Worm (Caenorhabditis elegans) whole organism, L2 larva: ENCODE measurements around the gene Y60A3A.24.

Experiments used
- C34F6.9 ChIP-seq: fragments of 150-350 bp; optimal IDR thresholded peaks from 2 replicates; lab custom pipeline; 2014; ENCODE audit warnings: missing biosample characterization, missing genetic modification characterization
- F13H6.1 ChIP-seq: sonication (generic microtip); optimal IDR thresholded peaks from 2 replicates; lab custom pipeline; 2016; ENCODE audit warnings: missing genetic modification characterization, missing compliant biosample characterization
- R02D3.7 ChIP-seq: fragments of 150-350 bp; optimal IDR thresholded peaks from 2 replicates; lab custom pipeline; 2014; ENCODE audit warnings: missing biosample characterization, missing genetic modification characterization
- Y55F3AM.14 ChIP-seq: fragments of 200-800 bp; sonication (Bioruptor generic); optimal IDR thresholded peaks from 2 replicates; lab custom pipeline; 2018; ENCODE audit warnings: mild to moderate bottlenecking, missing genetic modification characterization, missing compliant biosample characterization
- ZK546.5 ChIP-seq: sonication (generic microtip); optimal IDR thresholded peaks from 2 replicates; lab custom pipeline; 2017; ENCODE audit warnings: missing biosample characterization, missing genetic modification characterization
- alr-1 ChIP-seq: fragments of 150-350 bp; optimal IDR thresholded peaks from 2 replicates; lab custom pipeline; 2014; ENCODE audit warnings: missing biosample characterization, missing genetic modification characterization
- aly-2 ChIP-seq: fragments of 150-350 bp; optimal IDR thresholded peaks from 2 replicates; lab custom pipeline; 2014; ENCODE audit warnings: missing biosample characterization, missing genetic modification characterization
- ama-1 ChIP-seq: fragments of 150-350 bp; optimal IDR thresholded peaks from 2 replicates; lab custom pipeline; 2018; ENCODE audit warnings: inconsistent platforms
- ceh-16 ChIP-seq: fragments of 150-350 bp; optimal IDR thresholded peaks from 2 replicates; lab custom pipeline; 2014; ENCODE audit warnings: missing biosample characterization, missing genetic modification characterization
- ceh-82 ChIP-seq: fragments of 150-350 bp; optimal IDR thresholded peaks from 2 replicates; lab custom pipeline; 2014; ENCODE audit warnings: missing biosample characterization, missing genetic modification characterization
- crh-2 ChIP-seq: sonication (generic microtip); optimal IDR thresholded peaks from 2 replicates; lab custom pipeline; 2017; ENCODE audit warnings: missing biosample characterization, missing genetic modification characterization
- egl-27 ChIP-seq: sonication (generic microtip); optimal IDR thresholded peaks from 3 replicates; lab custom pipeline; 2017; ENCODE audit warnings: missing biosample characterization, missing genetic modification reagents, missing genetic modification characterization
- elt-3 ChIP-seq: sonication (generic microtip); optimal IDR thresholded peaks from 2 replicates; lab custom pipeline; 2017; ENCODE audit warnings: missing biosample characterization, missing genetic modification characterization
- fos-1 ChIP-seq: fragments of 150-350 bp; optimal IDR thresholded peaks from 2 replicates; lab custom pipeline; 2014; ENCODE audit warnings: missing biosample characterization, missing genetic modification characterization
- gmeb-1 ChIP-seq: fragments of 150-350 bp; optimal IDR thresholded peaks from 2 replicates; lab custom pipeline; 2014; ENCODE audit warnings: missing biosample characterization, missing genetic modification characterization
- lin-11 ChIP-seq: fragments of 150-350 bp; sonication (generic microtip); optimal IDR thresholded peaks from 2 replicates; lab custom pipeline; 2014; ENCODE audit warnings: missing biosample characterization, missing genetic modification characterization, inconsistent platforms, mixed read lengths
- lin-13 ChIP-seq: fragments of 150-350 bp; optimal IDR thresholded peaks from 2 replicates; lab custom pipeline; 2014; ENCODE audit warnings: missing biosample characterization, missing genetic modification reagents, missing genetic modification characterization
- lin-39 ChIP-seq: fragments of 150-350 bp; optimal IDR thresholded peaks from 2 replicates; lab custom pipeline; 2014; ENCODE audit warnings: missing biosample characterization, missing genetic modification reagents, missing genetic modification characterization
- lsy-2 ChIP-seq, 2 experiments: fragments of 150-350 bp in 1 of 2; sonication (generic microtip) in 1 of 2; optimal IDR thresholded peaks; 2 replicates each; lab custom pipeline; 2014 to 2017; ENCODE audit warnings: missing biosample characterization in 2 of 2, missing genetic modification characterization in 2 of 2
- mab-5 ChIP-seq: fragments of 150-350 bp; optimal IDR thresholded peaks from 2 replicates; lab custom pipeline; 2014; ENCODE audit warnings: missing biosample characterization, missing genetic modification characterization
- mbf-1 ChIP-seq: sonication (generic microtip); optimal IDR thresholded peaks from 2 replicates; lab custom pipeline; 2017; ENCODE audit warnings: missing biosample characterization, missing genetic modification characterization
- mdl-1 ChIP-seq, 2 experiments: fragments of 150-350 bp in 1 of 2; sonication (generic microtip) in 1 of 2; optimal IDR thresholded peaks; 2 replicates each; lab custom pipeline; 2017; ENCODE audit warnings: missing biosample characterization in 2 of 2, missing genetic modification characterization in 2 of 2
- nhr-12 ChIP-seq: fragments of 150-350 bp; optimal IDR thresholded peaks from 2 replicates; lab custom pipeline; 2014; ENCODE audit warnings: missing biosample characterization, missing genetic modification characterization
- nhr-129 ChIP-seq: fragments of 150-350 bp; optimal IDR thresholded peaks from 2 replicates; lab custom pipeline; 2014; ENCODE audit warnings: missing biosample characterization, missing genetic modification characterization
- nhr-21 ChIP-seq: fragments of 150-350 bp; optimal IDR thresholded peaks from 2 replicates; lab custom pipeline; 2014; ENCODE audit warnings: missing biosample characterization, missing genetic modification characterization
- nhr-23 ChIP-seq: fragments of 150-350 bp; optimal IDR thresholded peaks from 2 replicates; lab custom pipeline; 2014; ENCODE audit warnings: missing biosample characterization, missing genetic modification reagents, missing genetic modification characterization
- nhr-237 ChIP-seq: fragments of 150-350 bp; optimal IDR thresholded peaks from 2 replicates; lab custom pipeline; 2014; ENCODE audit warnings: missing biosample characterization, missing genetic modification characterization
- nhr-25 ChIP-seq: fragments of 150-350 bp; sonication (generic microtip); optimal IDR thresholded peaks from 3 replicates; lab custom pipeline; 2014; ENCODE audit warnings: missing biosample characterization, missing genetic modification characterization
- nhr-6 ChIP-seq: fragments of 150-350 bp; optimal IDR thresholded peaks from 2 replicates; lab custom pipeline; 2014; ENCODE audit warnings: missing biosample characterization, missing genetic modification characterization
- nhr-77 ChIP-seq: fragments of 150-350 bp; optimal IDR thresholded peaks from 2 replicates; lab custom pipeline; 2014; ENCODE audit warnings: missing biosample characterization, missing genetic modification characterization
- sem-4 ChIP-seq: fragments of 150-350 bp; optimal IDR thresholded peaks from 2 replicates; lab custom pipeline; 2014; ENCODE audit warnings: missing biosample characterization, missing genetic modification reagents, missing genetic modification characterization
- sma-3 ChIP-seq: sonication (generic microtip); optimal IDR thresholded peaks from 2 replicates; lab custom pipeline; 2016; ENCODE audit warnings: missing genetic modification reagents, missing genetic modification characterization, missing compliant biosample characterization
- sma-9 ChIP-seq, 2 experiments: fragments of 150-350 bp in 1 of 2; sonication (generic microtip) in 1 of 2; optimal IDR thresholded peaks; 2 replicates each; lab custom pipeline; 2014 to 2016; ENCODE audit warnings: missing genetic modification characterization in 2 of 2, mild to moderate bottlenecking in 1 of 2, missing biosample characterization in 1 of 2, missing compliant biosample characterization in 1 of 2, missing genetic modification reagents in 1 of 2, moderate library complexity in 1 of 2
- snpc-4 ChIP-seq: fragments of 150-350 bp; optimal IDR thresholded peaks from 2 replicates; lab custom pipeline; 2014; ENCODE audit warnings: missing biosample characterization, missing genetic modification characterization
- unc-39 ChIP-seq: fragments of 150-350 bp; optimal IDR thresholded peaks from 2 replicates; lab custom pipeline; 2014; ENCODE audit warnings: missing biosample characterization, missing genetic modification characterization
- unc-55 ChIP-seq: fragments of 150-350 bp; sonication (generic microtip); optimal IDR thresholded peaks from 3 replicates; lab custom pipeline; 2014; ENCODE audit warnings: missing biosample characterization, missing genetic modification reagents, missing genetic modification characterization
- unc-62 ChIP-seq: fragments of 150-350 bp; optimal IDR thresholded peaks from 2 replicates; lab custom pipeline; 2014; ENCODE audit warnings: missing biosample characterization, missing genetic modification reagents, missing genetic modification characterization
- zag-1 ChIP-seq: fragments of 150-350 bp; optimal IDR thresholded peaks from 2 replicates; lab custom pipeline; 2014; ENCODE audit warnings: missing biosample characterization, missing genetic modification characterization
- ztf-1 ChIP-seq: fragments of 200-800 bp; sonication (Bioruptor generic); conservative IDR thresholded peaks from 2 replicates; pipeline ENCODE4 v1.3.6; 2022; ENCODE audit warnings: missing genetic modification characterization, missing compliant biosample characterization
- ztf-4 ChIP-seq: fragments of 150-350 bp; optimal IDR thresholded peaks from 2 replicates; lab custom pipeline; 2014; ENCODE audit warnings: missing biosample characterization, missing genetic modification characterization

Y60A3A.24 gene

ce11 chrV:20005724-20006132 is 24.0 kb upstream of the Y60A3A.24 start:
- TF ChIP-seq nhr-237 (tag; lab: Kevin White, UChicago) (no peak), unc-39 (tag; lab: Kevin White, UChicago) (no peak), nhr-25 (tag; lab: Kevin White, UChicago) (peak; percentile 2), ama-1 (lab: Kevin White, UChicago) (peak; percentile 28), sma-9 (GFP tag; optimal IDR thresholded peaks at IDR 0.05; lab: Kevin White, UChicago) (peak; percentile 64), sma-9 (tag; optimal IDR thresholded peaks at IDR 0.05; lab: Kevin White, UChicago) (no peak), Y55F3AM.14 (GFP tag; lab: Kevin White, UChicago) (peak; percentile 41), nhr-129 (tag; lab: Kevin White, UChicago) (peak; percentile 87), snpc-4 (tag; lab: Kevin White, UChicago) (peak; percentile 55), mab-5 (peak; percentile 71), gmeb-1 (peak; percentile 52), C34F6.9 (peak; percentile 89), lsy-2 (tag; optimal IDR thresholded peaks at IDR 0.05; lab: Kevin White, UChicago) (peak; percentile 25 to 79), unc-62 (GFP tag; lab: Kevin White, UChicago) (no peak), ztf-4 (tag; lab: Kevin White, UChicago) (peak; percentile 65), F13H6.1 (tag; lab: Kevin White, UChicago) (peak; percentile 88), aly-2 (tag; lab: Kevin White, UChicago) (no peak), sma-3 (GFP tag; lab: Kevin White, UChicago) (peak; percentile 37), nhr-77 (tag; lab: Kevin White, UChicago) (no peak), lin-13 (GFP tag; lab: Kevin White, UChicago) (peak; percentile 75), mdl-1 (tag; optimal IDR thresholded peaks at IDR 0.05; lab: Kevin White, UChicago) (peak; percentile 78 to 89), nhr-23 (no peak), sem-4 (tag; lab: Kevin White, UChicago) (peak; percentile 73), unc-55 (GFP tag; lab: Kevin White, UChicago) (peak; percentile 82), mbf-1 (tag; lab: Kevin White, UChicago) (no peak), lin-11 (tag; lab: Kevin White, UChicago) (peak; percentile 26), crh-2 (tag; lab: Kevin White, UChicago) (peak; percentile 75), ceh-16 (tag; lab: Kevin White, UChicago) (no peak), fos-1 (tag; lab: Kevin White, UChicago) (peak; percentile 71), zag-1 (peak; percentile 77), elt-3 (tag; lab: Kevin White, UChicago) (no peak), alr-1 (tag; lab: Kevin White, UChicago) (no peak), ZK546.5 (no peak), R02D3.7 (tag; lab: Kevin White, UChicago) (no peak), lin-39 (tag; lab: Kevin White, UChicago) (no peak), ztf-1 (no peak), nhr-12 (tag; lab: Kevin White, UChicago) (no peak), nhr-6 (tag; lab: Kevin White, UChicago) (peak; percentile 66), ceh-82 (tag; lab: Kevin White, UChicago) (no peak), egl-27 (tag; lab: Kevin White, UChicago) (peak; percentile 76)
- TF ChIP-seq, all 48 proteins: peak for 23

ce11 chrV:20004385-20004784 is 22.7 kb upstream of the Y60A3A.24 start, which contains the start of gene unc-51:
Gene unc-51 (minus strand): TSS chrV:20004485.
- peak; percentile 41 for TF ChIP-seq gmeb-1
- TF ChIP-seq crh-2 (tag; lab: Kevin White, UChicago), result peak; percentile 28
- no peak for TF ChIP-seq lin-39 (tag; lab: Kevin White, UChicago)
- peak; percentile 9 for TF ChIP-seq nhr-25 (tag; lab: Kevin White, UChicago)

DNA sequence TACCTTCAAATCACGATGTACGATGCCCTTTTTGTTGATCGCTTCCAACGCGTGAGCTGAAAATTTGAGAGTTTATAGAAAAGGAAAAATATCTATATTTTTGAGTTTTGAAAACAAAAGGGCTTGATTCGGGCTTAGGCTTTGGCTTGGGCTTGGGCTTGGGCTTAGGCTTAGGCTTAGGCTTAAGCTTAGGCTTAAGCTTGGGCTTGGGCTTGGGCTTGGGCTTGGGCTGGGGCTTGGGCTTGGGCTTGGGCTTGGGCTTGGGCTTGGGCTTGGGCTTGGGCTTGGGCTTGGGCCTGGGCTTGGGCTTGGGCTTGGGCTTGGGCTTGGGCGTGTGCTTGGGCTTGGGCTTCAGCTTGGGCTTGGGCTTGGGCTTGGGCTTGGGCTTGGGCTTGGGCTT is 20.5 kb upstream of the Y60A3A.24 start:
- TF ChIP-seq nhr-21 (no peak), C34F6.9 (no peak), snpc-4 (tag; lab: Kevin White, UChicago) (no peak), lin-13 (GFP tag; lab: Kevin White, UChicago) (no peak), nhr-77 (tag; lab: Kevin White, UChicago) (no peak), gmeb-1 (no peak), ZK546.5 (no peak), crh-2 (tag; lab: Kevin White, UChicago) (no peak), ztf-1 (no peak), R02D3.7 (tag; lab: Kevin White, UChicago) (no peak), nhr-12 (tag; lab: Kevin White, UChicago) (no peak), elt-3 (tag; lab: Kevin White, UChicago) (no peak), zag-1 (no peak), ztf-4 (tag; lab: Kevin White, UChicago) (no peak)
